Worm (Caenorhabditis elegans) whole organism, young adult: ENCODE data around the gene C25F6.6.

ENCODE experiments used
- B0019.2 ChIP-seq: fragments of 200-800 bp; sonication (Bioruptor generic); conservative IDR thresholded peaks from 2 replicates; pipeline ENCODE4 v1.3.6; 2022; ENCODE audit warnings: missing genetic modification reagents, missing genetic modification characterization, missing compliant biosample characterization
- B0035.1 ChIP-seq: sonication (generic microtip); optimal IDR thresholded peaks from 2 replicates; lab custom pipeline; 2016; ENCODE audit warnings: missing genetic modification characterization, mild to moderate bottlenecking, missing compliant biosample characterization, missing genotype, missing genetic modification reagents
- C06A6.2 ChIP-seq: fragments of 200-800 bp; sonication (Bioruptor generic); conservative IDR thresholded peaks from 2 replicates; pipeline ENCODE4 v1.3.6; 2022; ENCODE audit warnings: missing genetic modification characterization, missing compliant biosample characterization
- F22D6.2 ChIP-seq: sonication (generic microtip); optimal IDR thresholded peaks from 2 replicates; lab custom pipeline; 2016; ENCODE audit warnings: mild to moderate bottlenecking, missing genetic modification characterization, missing compliant biosample characterization
- F37B4.10 ChIP-seq: fragments of 200-800 bp; sonication (Bioruptor generic); IDR thresholded peaks from 2 replicates; pipeline ENCODE4 v1.3.6; 2022; ENCODE audit warnings: missing genetic modification characterization, missing compliant biosample characterization
- F49E8.2 ChIP-seq: sonication (generic microtip); optimal IDR thresholded peaks from 3 replicates; lab custom pipeline; 2017; ENCODE audit warnings: missing genetic modification characterization, mild to moderate bottlenecking, missing compliant biosample characterization, antibody characterized with exemption, moderate library complexity; ENCODE audit not compliant: insufficient read depth
- F55B11.4 ChIP-seq: sonication (generic microtip); optimal IDR thresholded peaks from 2 replicates; lab custom pipeline; 2016; ENCODE audit warnings: missing compliant biosample characterization, missing genetic modification characterization, borderline replicate concordance; ENCODE audit not compliant: insufficient read depth
- T26A5.8 ChIP-seq: sonication (generic microtip); optimal IDR thresholded peaks from 2 replicates; lab custom pipeline; 2016; ENCODE audit warnings: missing genetic modification characterization, missing compliant biosample characterization
- Y67H2A.10 ChIP-seq: fragments of 200-800 bp; sonication (Bioruptor generic); conservative IDR thresholded peaks from 2 replicates; pipeline ENCODE4 v1.3.6; 2022; ENCODE audit warnings: missing genetic modification reagents, missing genetic modification characterization, missing compliant biosample characterization
- akir-1 ChIP-seq: fragments of 200-800 bp; sonication (Bioruptor generic); optimal IDR thresholded peaks from 2 replicates; lab custom pipeline; 2018; ENCODE audit warnings: mild to moderate bottlenecking, missing genetic modification characterization, moderate library complexity, missing compliant biosample characterization
- aptf-3 ChIP-seq: fragments of 200-800 bp; sonication (Bioruptor generic); IDR thresholded peaks from 2 replicates; pipeline ENCODE4 v1.3.6; 2022; ENCODE audit warnings: missing genetic modification characterization, missing compliant biosample characterization
- ccch-3 ChIP-seq: fragments of 200-800 bp; sonication (Bioruptor generic); optimal IDR thresholded peaks from 2 replicates; lab custom pipeline; 2018; ENCODE audit warnings: mild to moderate bottlenecking, missing genetic modification characterization, missing compliant biosample characterization
- cebp-1 ChIP-seq, 2 experiments: fragments of 200-800 bp in 1 of 2; sonication (Bioruptor generic) in 1 of 2; sonication (generic microtip) in 1 of 2; IDR thresholded peaks in 1 of 2; optimal IDR thresholded peaks in 1 of 2; 2 replicates each; pipeline versions ENCODE4 v1.3.6 to Lab custom; 2017 to 2022; ENCODE audit warnings: missing compliant biosample characterization in 2 of 2, missing genetic modification characterization in 2 of 2, mild to moderate bottlenecking in 1 of 2, missing genetic modification reagents in 1 of 2, moderate library complexity in 1 of 2
- ceh-100 ChIP-seq: fragments of 200-800 bp; sonication (Bioruptor generic); IDR thresholded peaks from 2 replicates; pipeline ENCODE4 v1.3.6; 2022; ENCODE audit warnings: missing genetic modification reagents, missing genetic modification characterization, missing compliant biosample characterization
- ceh-40 ChIP-seq: fragments of 200-800 bp; sonication (Bioruptor generic); IDR thresholded peaks from 2 replicates; pipeline ENCODE4 v1.3.6; 2022; ENCODE audit warnings: missing genetic modification characterization, missing compliant biosample characterization
- ceh-79 ChIP-seq: sonication (generic microtip); optimal IDR thresholded peaks from 2 replicates; lab custom pipeline; 2017; ENCODE audit warnings: mild to moderate bottlenecking, missing genetic modification characterization, missing compliant biosample characterization
- die-1 ChIP-seq: sonication (generic microtip); optimal IDR thresholded peaks from 2 replicates; lab custom pipeline; 2016; ENCODE audit warnings: missing genotype, mild to moderate bottlenecking, missing genetic modification characterization, missing compliant biosample characterization
- dpff-1 ChIP-seq: sonication (generic microtip); optimal IDR thresholded peaks from 2 replicates; lab custom pipeline; 2017; ENCODE audit warnings: mild to moderate bottlenecking, missing genetic modification characterization, missing compliant biosample characterization
- dpl-1 ChIP-seq: fragments of 150-350 bp; optimal IDR thresholded peaks from 2 replicates; lab custom pipeline; 2014; ENCODE audit warnings: missing biosample characterization, missing genetic modification reagents, missing genetic modification characterization
- egl-18 ChIP-seq: fragments of 200-800 bp; sonication (Bioruptor generic); IDR thresholded peaks from 2 replicates; pipeline ENCODE4 v1.3.6; 2022; ENCODE audit warnings: missing genetic modification reagents, missing genetic modification characterization, missing compliant biosample characterization
- ets-4 ChIP-seq: fragments of 200-800 bp; sonication (Bioruptor generic); optimal IDR thresholded peaks from 2 replicates; lab custom pipeline; 2018; ENCODE audit warnings: mild to moderate bottlenecking, missing genetic modification characterization, missing compliant biosample characterization
- hlh-12 ChIP-seq: sonication (generic microtip); optimal IDR thresholded peaks from 2 replicates; lab custom pipeline; 2016; ENCODE audit warnings: missing genetic modification characterization, missing compliant biosample characterization
- hmg-1.2 ChIP-seq: fragments of 200-800 bp; sonication (Bioruptor generic); IDR thresholded peaks from 2 replicates; pipeline ENCODE4 v1.3.6; 2022; ENCODE audit warnings: missing genetic modification reagents, missing genetic modification characterization, missing compliant biosample characterization
- hsf-1 ChIP-seq: fragments of 200-800 bp; sonication (Bioruptor generic); IDR thresholded peaks from 2 replicates; pipeline ENCODE4 v1.3.6; 2022; ENCODE audit warnings: missing genetic modification reagents, missing genetic modification characterization, missing compliant biosample characterization
- let-526 ChIP-seq: fragments of 200-800 bp; sonication (Bioruptor generic); IDR thresholded peaks from 2 replicates; pipeline ENCODE4 v1.3.6; 2022; ENCODE audit warnings: missing genetic modification reagents, missing genetic modification characterization, missing compliant biosample characterization
- let-607 ChIP-seq, 2 experiments: fragments of 200-800 bp in 1 of 2; sonication (Bioruptor generic) in 1 of 2; sonication (generic microtip) in 1 of 2; optimal IDR thresholded peaks; 2 replicates each; lab custom pipeline; 2016 to 2018; ENCODE audit warnings: mild to moderate bottlenecking in 2 of 2, missing compliant biosample characterization in 2 of 2, missing genetic modification characterization in 2 of 2, moderate library complexity in 2 of 2, missing genotype in 1 of 2
- lin-26 ChIP-seq: fragments of 200-800 bp; sonication (Bioruptor generic); IDR thresholded peaks from 2 replicates; pipeline ENCODE4 v1.3.6; 2022; ENCODE audit warnings: missing genetic modification reagents, missing genetic modification characterization, missing compliant biosample characterization
- lin-40 ChIP-seq: sonication (generic microtip); optimal IDR thresholded peaks from 2 replicates; lab custom pipeline; 2016; ENCODE audit warnings: missing genetic modification characterization, mild to moderate bottlenecking, missing compliant biosample characterization, missing genotype, missing genetic modification reagents
- lir-1 ChIP-seq: fragments of 200-800 bp; sonication (Bioruptor generic); conservative IDR thresholded peaks from 2 replicates; pipeline ENCODE4 v1.3.6; 2022; ENCODE audit warnings: missing genetic modification reagents, missing genetic modification characterization, missing compliant biosample characterization
- lsl-1 ChIP-seq: fragments of 200-800 bp; sonication (Bioruptor generic); optimal IDR thresholded peaks from 2 replicates; lab custom pipeline; 2018; ENCODE audit warnings: mild to moderate bottlenecking, missing genetic modification characterization, moderate library complexity, missing compliant biosample characterization
- madf-10 ChIP-seq: sonication (generic microtip); optimal IDR thresholded peaks from 2 replicates; lab custom pipeline; 2016; ENCODE audit warnings: mild to moderate bottlenecking, missing genetic modification characterization, missing compliant biosample characterization
- mel-28 ChIP-seq: sonication (generic microtip); optimal IDR thresholded peaks from 2 replicates; lab custom pipeline; 2016; ENCODE audit warnings: borderline replicate concordance, mild to moderate bottlenecking, missing genetic modification characterization, missing compliant biosample characterization
- nfya-1 ChIP-seq: sonication (generic microtip); optimal IDR thresholded peaks from 2 replicates; lab custom pipeline; 2017; ENCODE audit warnings: antibody characterized with exemption, missing compliant biosample characterization, missing genetic modification characterization, borderline replicate concordance; ENCODE audit not compliant: insufficient read depth
- nhr-120 ChIP-seq: fragments of 200-800 bp; sonication (Bioruptor generic); IDR thresholded peaks from 2 replicates; pipeline ENCODE4 v1.3.6; 2022; ENCODE audit warnings: missing genetic modification characterization, missing compliant biosample characterization
- nhr-179 ChIP-seq: sonication (generic microtip); optimal IDR thresholded peaks from 2 replicates; lab custom pipeline; 2016; ENCODE audit warnings: mild to moderate bottlenecking, missing genetic modification characterization, missing compliant biosample characterization
- nhr-80 ChIP-seq: sonication (generic microtip); optimal IDR thresholded peaks from 2 replicates; lab custom pipeline; 2016; ENCODE audit warnings: missing genetic modification characterization, missing compliant biosample characterization
- pbrm-1 ChIP-seq: fragments of 200-800 bp; sonication (Bioruptor generic); IDR thresholded peaks from 2 replicates; pipeline ENCODE4 v1.3.6; 2022; ENCODE audit warnings: missing genetic modification reagents, missing genetic modification characterization, missing compliant biosample characterization
- sdz-38 ChIP-seq: sonication (generic microtip); optimal IDR thresholded peaks from 2 replicates; lab custom pipeline; 2016; ENCODE audit warnings: missing genotype, missing genetic modification characterization, missing compliant biosample characterization
- snpc-1.3 ChIP-seq: sonication (generic microtip); optimal IDR thresholded peaks from 2 replicates; lab custom pipeline; 2017; ENCODE audit warnings: missing genetic modification characterization, mild to moderate bottlenecking, missing compliant biosample characterization, antibody characterized with exemption, moderate library complexity, missing genotype, missing genetic modification reagents; ENCODE audit not compliant: insufficient read depth
- snpc-4 ChIP-seq, 5 experiments: fragments of 150-350 bp in 1 of 5; sonication (generic microtip) in 4 of 5; optimal IDR thresholded peaks; 2 replicates each; lab custom pipeline; 2014 to 2018; ENCODE audit warnings: missing genetic modification characterization in 5 of 5, missing biosample characterization in 3 of 5, antibody characterized with exemption in 2 of 5, mild to moderate bottlenecking in 2 of 5, missing compliant biosample characterization in 2 of 5, missing genotype in 2 of 5, moderate library complexity in 2 of 5, missing genetic modification reagents in 1 of 5
- sptf-2 ChIP-seq: fragments of 200-800 bp; sonication (Bioruptor generic); optimal IDR thresholded peaks from 2 replicates; lab custom pipeline; 2018; ENCODE audit warnings: mild to moderate bottlenecking, missing genetic modification characterization, missing compliant biosample characterization
- tbp1 ChIP-seq: fragments of 200-800 bp; sonication (Bioruptor generic); optimal IDR thresholded peaks from 2 replicates; lab custom pipeline; 2018; ENCODE audit warnings: mild to moderate bottlenecking, missing genetic modification characterization, missing compliant biosample characterization
- unc-130 ChIP-seq: sonication (generic microtip); optimal IDR thresholded peaks from 2 replicates; lab custom pipeline; 2016; ENCODE audit warnings: missing genetic modification reagents, missing genetic modification characterization, missing compliant biosample characterization
- ztf-18 ChIP-seq: sonication (generic microtip); optimal IDR thresholded peaks from 2 replicates; lab custom pipeline; 2016; ENCODE audit warnings: missing genotype, mild to moderate bottlenecking, missing genetic modification characterization, missing compliant biosample characterization
- ztf-28 ChIP-seq: fragments of 200-800 bp; sonication (Bioruptor generic); IDR thresholded peaks from 2 replicates; pipeline ENCODE4 v1.3.6; 2022; ENCODE audit warnings: missing genetic modification reagents, missing genetic modification characterization, missing compliant biosample characterization
- ztf-3 ChIP-seq: fragments of 200-800 bp; sonication (Bioruptor generic); optimal IDR thresholded peaks from 2 replicates; lab custom pipeline; 2018; ENCODE audit warnings: mild to moderate bottlenecking, missing genetic modification characterization, missing compliant biosample characterization
- ztf-6 ChIP-seq: fragments of 200-800 bp; sonication (Bioruptor generic); IDR thresholded peaks from 2 replicates; pipeline ENCODE4 v1.3.6; 2022; ENCODE audit warnings: missing genetic modification reagents, missing genetic modification characterization, missing compliant biosample characterization

The C25F6.6 gene

ce11 chrX:5485284-5485927 is 34.8 kb upstream of the C25F6.6 start (continued):
- no peak for TF ChIP-seq ztf-6 (GFP tag; lab: Robert Waterston, UW)
- TF ChIP-seq B0019.2 (GFP tag; lab: Robert Waterston, UW) = no peak
- peak in 1 of 2 experiments; percentile 17 for TF ChIP-seq let-607 (tag; optimal IDR thresholded peaks at IDR 0.05; lab: Kevin White, UChicago)
- no peak for TF ChIP-seq Y67H2A.10 (GFP tag; lab: Robert Waterston, UW)
- no peak for TF ChIP-seq lin-40 (tag; lab: Kevin White, UChicago)
- peak; percentile 53 for TF ChIP-seq pbrm-1 (GFP tag; lab: Robert Waterston, UW)
- TF ChIP-seq ceh-79 (tag; lab: Kevin White, UChicago) = no peak
- TF ChIP-seq dpff-1 (tag; lab: Kevin White, UChicago) = no peak
- no peak for TF ChIP-seq nhr-179 (tag; lab: Kevin White, UChicago)
- TF ChIP-seq nhr-80 = no peak
- no peak for TF ChIP-seq ccch-3 (GFP tag; lab: Kevin White, UChicago)
- TF ChIP-seq snpc-4 (GFP tag; optimal IDR thresholded peaks at IDR 0.05; lab: Kevin White, UChicago) = peak; percentile 15
- peak in 3 of 4 experiments; percentile 5 to 56 (median 6) for TF ChIP-seq snpc-4 (tag; optimal IDR thresholded peaks at IDR 0.05; lab: Kevin White, UChicago)
- TF ChIP-seq madf-10 (tag; lab: Kevin White, UChicago) = no peak
- TF ChIP-seq lsl-1 (GFP tag; lab: Kevin White, UChicago) = no peak
- TF ChIP-seq tbp1 (GFP tag; lab: Kevin White, UChicago) = peak; percentile 85
- no peak for TF ChIP-seq let-526
- no peak for TF ChIP-seq nfya-1 (tag; lab: Kevin White, UChicago)
- no peak for TF ChIP-seq nhr-120 (GFP tag; lab: Robert Waterston, UW)
- TF ChIP-seq ceh-100 (GFP tag; lab: Robert Waterston, UW) = no peak
- TF ChIP-seq T26A5.8 (tag; lab: Kevin White, UChicago) = no peak
- no peak for TF ChIP-seq B0035.1
- TF ChIP-seq F22D6.2 (tag; lab: Kevin White, UChicago) = no peak
- TF ChIP-seq hlh-12 = no peak
- no peak for TF ChIP-seq ets-4
- no peak for TF ChIP-seq hsf-1 (GFP tag; lab: Robert Waterston, UW)
- TF ChIP-seq lir-1 = no peak
- no peak for TF ChIP-seq F37B4.10
- no peak for TF ChIP-seq akir-1
- TF ChIP-seq F49E8.2 = no peak
- no peak for TF ChIP-seq unc-130 (GFP tag; lab: Kevin White, UChicago)
- no peak for TF ChIP-seq aptf-3 (GFP tag; lab: Robert Waterston, UW)
- no peak for TF ChIP-seq dpl-1 (GFP tag; lab: Kevin White, UChicago)
- no peak for TF ChIP-seq ztf-3 (GFP tag; lab: Kevin White, UChicago)
- TF ChIP-seq sdz-38 (tag; lab: Kevin White, UChicago) = no peak
- TF ChIP-seq ceh-40 (GFP tag; lab: Robert Waterston, UW) = no peak
- peak; percentile 41; the same call in 1 of the 2 replicates for TF ChIP-seq hmg-1.2 (GFP tag; lab: Robert Waterston, UW)
- no peak for TF ChIP-seq snpc-1.3 (tag; lab: Kevin White, UChicago)
- TF ChIP-seq die-1 (tag; lab: Kevin White, UChicago) = peak; percentile 73
- TF ChIP-seq lin-26 (GFP tag; lab: Robert Waterston, UW) = peak; percentile 83
- no peak for TF ChIP-seq mel-28
- peak; percentile 54 for TF ChIP-seq ztf-18 (tag; lab: Kevin White, UChicago)
- TF ChIP-seq ztf-28 (GFP tag; lab: Robert Waterston, UW) = no peak
- no peak for TF ChIP-seq C06A6.2
- TF ChIP-seq egl-18 (GFP tag; lab: Robert Waterston, UW) = no peak
- no peak for TF ChIP-seq cebp-1 (GFP tag; IDR thresholded peaks at IDR 0.05; lab: Robert Waterston, UW)
- peak; percentile 33 for TF ChIP-seq cebp-1 (tag; optimal IDR thresholded peaks at IDR 0.05; lab: Kevin White, UChicago)
- TF ChIP-seq sptf-2 = no peak
- no peak for TF ChIP-seq F55B11.4 (tag; lab: Kevin White, UChicago)
